Worm (Caenorhabditis elegans): ENCODE data around the gene F55B12.10.

ce11 chrV:13858906-13859305 lies 19.4 kb downstream of the F55B12.10 start, which contains the start of gene srx-135:
- TF ChIP-seq hlh-6 (tag; optimal IDR thresholded peaks at IDR 0.05), result no peak
- no peak for TF ChIP-seq rnt-1 (tag; optimal IDR thresholded peaks at IDR 0.05)
- TF ChIP-seq ets-4 (tag; optimal IDR thresholded peaks at IDR 0.05), result no peak
- TF ChIP-seq ama-1 (optimal IDR thresholded peaks at IDR 0.05), result no peak
- TF ChIP-seq pha-4 (tag; optimal IDR thresholded peaks at IDR 0.05), result no peak
- TF ChIP-seq sox-2 (GFP tag; IDR thresholded peaks at IDR 0.05), result no peak
- TF ChIP-seq elt-2 (tag; optimal IDR thresholded peaks at IDR 0.05), result no peak
- TF ChIP-seq lin-11 (tag; optimal IDR thresholded peaks at IDR 0.05), result no peak
- TF ChIP-seq nhr-11 (tag; optimal IDR thresholded peaks at IDR 0.05), result no peak
- no peak for TF ChIP-seq pqm-1 (tag; optimal IDR thresholded peaks at IDR 0.05)
- no peak for TF ChIP-seq unc-55 (GFP tag; optimal IDR thresholded peaks at IDR 0.05)
- no peak for TF ChIP-seq ceh-9 (tag; optimal IDR thresholded peaks at IDR 0.05)
- TF ChIP-seq ceh-14 (tag; optimal IDR thresholded peaks at IDR 0.05), result no peak
- TF ChIP-seq dve-1 (tag; optimal IDR thresholded peaks at IDR 0.05), result no peak
